Worm (Caenorhabditis elegans): ENCODE data around the gene bcl-11.

- no peak for TF ChIP-seq T22C8.4 (GFP tag; IDR thresholded peaks at IDR 0.05)
- TF ChIP-seq klf-2 (GFP tag; conservative IDR thresholded peaks at IDR 0.05): no peak
- no peak for TF ChIP-seq ref-1 (GFP tag; conservative IDR thresholded peaks at IDR 0.05)
These were observed 29.4 kb upstream of the bcl-11 start for ce11 chrV:6326394-6326793.

All from whole organism, midembryonic.